Fruit fly (Drosophila melanogaster): ENCODE data around the gene mtSSB.

mtSSB gene

DNA sequence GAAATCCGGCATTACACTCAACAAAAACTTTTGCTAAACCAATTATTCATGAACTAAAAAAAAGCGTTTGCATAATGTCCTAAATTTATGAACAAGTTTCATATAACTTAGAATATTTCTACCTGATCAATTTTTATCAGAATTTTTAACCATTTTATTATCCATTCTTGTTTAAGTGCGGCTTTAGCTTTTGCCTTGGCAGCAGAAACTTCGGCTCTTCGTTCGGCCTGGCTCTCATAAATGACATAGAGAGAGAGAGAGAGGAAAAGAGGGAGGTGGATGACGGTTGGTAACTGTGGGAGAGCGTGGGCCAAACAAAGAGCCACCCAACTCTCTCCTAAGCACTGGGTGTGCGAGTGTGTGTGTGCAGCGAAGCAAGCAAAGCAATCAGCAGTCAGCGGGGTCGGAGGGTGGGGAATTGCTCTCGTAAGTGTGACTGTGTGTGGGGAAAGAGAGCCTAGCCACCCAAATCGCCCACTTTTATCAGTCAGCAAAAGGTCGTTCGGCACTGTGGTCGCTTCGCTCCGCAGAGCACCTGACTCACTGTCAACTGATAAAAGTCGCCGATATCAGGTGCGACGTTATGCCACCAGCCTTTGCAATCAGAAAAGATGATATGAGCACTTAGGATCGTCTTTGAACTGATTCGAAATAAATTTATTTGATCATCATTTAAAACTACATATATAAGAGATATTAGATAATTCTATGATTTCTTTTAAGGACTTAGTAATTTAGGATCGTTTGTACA, 19.5 kb upstream of the mtSSB start (continued):
- peak; percentile 98 for TF ChIP-seq Dek (tag; optimal IDR thresholded peaks at IDR 0.05)
- peak; percentile 95 for TF ChIP-seq trem (tag; optimal IDR thresholded peaks at IDR 0.05)
- peak; percentile 11 for TF ChIP-seq pzg (GFP tag; optimal IDR thresholded peaks at IDR 0.05)
- TF ChIP-seq CG3838 (GFP tag; optimal IDR thresholded peaks at IDR 0.05): peak; percentile 93
- TF ChIP-seq nau (GFP tag; optimal IDR thresholded peaks at IDR 0.05): peak; percentile 96
- TF ChIP-seq lola (GFP tag; optimal IDR thresholded peaks at IDR 0.05): peak in 1 of 3 experiments; percentile 98
- peak; percentile 65 for TF ChIP-seq ab (GFP tag; optimal IDR thresholded peaks at IDR 0.05)
- TF ChIP-seq sc (optimal IDR thresholded peaks at IDR 0.05): no peak
- TF ChIP-seq sc (GFP tag; optimal IDR thresholded peaks at IDR 0.05): peak; percentile 97
- TF ChIP-seq stc (GFP tag; IDR thresholded peaks at IDR 0.05): no peak
- TF ChIP-seq ttk (GFP tag; IDR thresholded peaks at IDR 0.05): no peak
- TF ChIP-seq CG18619 (GFP tag; optimal IDR thresholded peaks at IDR 0.05): peak; percentile 95
- TF ChIP-seq CG11247 (GFP tag; IDR thresholded peaks at IDR 0.05): no peak
- TF ChIP-seq CG9932 (GFP tag; IDR thresholded peaks at IDR 0.05): no peak
- TF ChIP-seq CG12219 (GFP tag; optimal IDR thresholded peaks at IDR 0.05): peak; percentile 95
- TF ChIP-seq CG6765 (GFP tag; optimal IDR thresholded peaks at IDR 0.05): peak; percentile 96
- peak; percentile 97 for TF ChIP-seq CG12071 (GFP tag; optimal IDR thresholded peaks at IDR 0.05)
- TF ChIP-seq Mad (GFP tag; optimal IDR thresholded peaks at IDR 0.05): peak; percentile 93
- peak; percentile 94 for TF ChIP-seq dm (GFP tag; optimal IDR thresholded peaks at IDR 0.05)
- TF ChIP-seq CG14860 (GFP tag; IDR thresholded peaks at IDR 0.05; ENCODE audit: partially characterized antibody): no peak
- no peak for TF ChIP-seq Gsc (GFP tag; IDR thresholded peaks at IDR 0.05)
- no peak for TF ChIP-seq CG3726 (GFP tag; IDR thresholded peaks at IDR 0.05)
- TF ChIP-seq tll (GFP tag; optimal IDR thresholded peaks at IDR 0.05): peak in 1 of 2 experiments; percentile 62
- no peak for TF ChIP-seq CG17328 (GFP tag; IDR thresholded peaks at IDR 0.05)
- TF ChIP-seq CG15011 (GFP tag; optimal IDR thresholded peaks at IDR 0.05): peak; percentile 96
- TF ChIP-seq NC2β (GFP tag; optimal IDR thresholded peaks at IDR 0.05): peak; percentile 96
- TF ChIP-seq Hr3 (GFP tag; optimal IDR thresholded peaks at IDR 0.05): peak; percentile 96
- TF ChIP-seq CG10654 (GFP tag; optimal IDR thresholded peaks at IDR 0.05): peak; percentile 96
- no peak for TF ChIP-seq vvl (GFP tag; IDR thresholded peaks at IDR 0.05)
- peak; percentile 61 for TF ChIP-seq Kr (GFP tag; optimal IDR thresholded peaks at IDR 0.05)
- TF ChIP-seq Lpt (GFP tag; optimal IDR thresholded peaks at IDR 0.05): no peak
- TF ChIP-seq CG6854 (GFP tag; optimal IDR thresholded peaks at IDR 0.05): peak; percentile 97
- TF ChIP-seq scrt (GFP tag; optimal IDR thresholded peaks at IDR 0.05): peak; percentile 96
- no peak for TF ChIP-seq hbn (GFP tag; IDR thresholded peaks at IDR 0.05; ENCODE audit: partially characterized antibody)
- peak; percentile 96 for TF ChIP-seq CG13894 (tag; optimal IDR thresholded peaks at IDR 0.05)
- TF ChIP-seq dati (GFP tag; IDR thresholded peaks at IDR 0.05): no peak
- peak; percentile 42 for TF ChIP-seq Elba2 (GFP tag; optimal IDR thresholded peaks at IDR 0.05)
- TF ChIP-seq Atf6 (GFP tag; IDR thresholded peaks at IDR 0.05): no peak
- TF ChIP-seq CG32772 (GFP tag; IDR thresholded peaks at IDR 0.05): no peak
- TF ChIP-seq CG43689 (GFP tag; IDR thresholded peaks at IDR 0.05): no peak
- TF ChIP-seq CG4424 (GFP tag; optimal IDR thresholded peaks at IDR 0.05): peak; percentile 98
- TF ChIP-seq CTCF (GFP tag; optimal IDR thresholded peaks at IDR 0.05): peak; percentile 70
- TF ChIP-seq ems (GFP tag; optimal IDR thresholded peaks at IDR 0.05): peak; percentile 97
- TF ChIP-seq CG8089 (GFP tag; optimal IDR thresholded peaks at IDR 0.05): peak; percentile 94
- no peak for TF ChIP-seq CG32767 (GFP tag; IDR thresholded peaks at IDR 0.05)
- TF ChIP-seq Mrtf (GFP tag; IDR thresholded peaks at IDR 0.05): no peak
- peak; percentile 81 for TF ChIP-seq kni (GFP tag; optimal IDR thresholded peaks at IDR 0.05)
- TF ChIP-seq CG8388 (GFP tag; optimal IDR thresholded peaks at IDR 0.05): peak; percentile 98
- TF ChIP-seq Rfx (GFP tag; IDR thresholded peaks at IDR 0.05): no peak
- TF ChIP-seq Eip74EF (GFP tag; optimal IDR thresholded peaks at IDR 0.05): peak in 1 of 2 experiments; percentile 98

Measured in whole organism, embryonic.